Fruit fly (Drosophila melanogaster) whole organism, prepupa: ENCODE results near the gene CG7841.

Experiments
- Blimp-1 ChIP-seq: fragments of 200-800 bp; sonication (Bioruptor generic); optimal IDR thresholded peaks from 3 replicates; lab custom pipeline; 2017; ENCODE audit warnings: missing biosample characterization, missing genetic modification characterization, mild to moderate bottlenecking, moderate library complexity, missing genetic modification reagents
- CG10631 ChIP-seq: fragments of 200-800 bp; sonication (Bioruptor generic); optimal IDR thresholded peaks from 2 replicates; lab custom pipeline; 2016; ENCODE audit warnings: missing biosample characterization, missing genetic modification characterization
- CG10669 ChIP-seq: fragments of 200-800 bp; sonication (Bioruptor generic); optimal IDR thresholded peaks from 3 replicates; lab custom pipeline; 2018; ENCODE audit warnings: missing biosample characterization, mild to moderate bottlenecking, missing genetic modification characterization, moderate library complexity
- CG11294 ChIP-seq: fragments of 200-800 bp; sonication (Bioruptor generic); IDR thresholded peaks from 2 replicates; pipeline ENCODE4 v1.3.6; 2022; ENCODE audit warnings: missing biosample characterization, missing genetic modification characterization
- CG11762 ChIP-seq: fragments of 200-800 bp; sonication (Bioruptor generic); optimal IDR thresholded peaks from 3 replicates; lab custom pipeline; 2016; ENCODE audit warnings: missing biosample characterization, missing genetic modification characterization; ENCODE audit not compliant: insufficient read depth
- CG11902 ChIP-seq: fragments of 200-800 bp; sonication (Bioruptor generic); optimal IDR thresholded peaks from 3 replicates; lab custom pipeline; 2016; ENCODE audit warnings: missing biosample characterization, missing genetic modification characterization
- CG15336 ChIP-seq: fragments of 200-800 bp; sonication (Bioruptor generic); IDR thresholded peaks from 2 replicates; pipeline ENCODE4 v1.3.6; 2022; ENCODE audit warnings: missing biosample characterization, missing genetic modification characterization
- CG3032 ChIP-seq: fragments of 200-800 bp; optimal IDR thresholded peaks from 2 replicates; lab custom pipeline; 2019; ENCODE audit warnings: missing biosample characterization, mild to moderate bottlenecking, missing genetic modification characterization, moderate library complexity
- CG34406 ChIP-seq: fragments of 200-800 bp; sonication (Bioruptor generic); optimal IDR thresholded peaks from 3 replicates; lab custom pipeline; 2016; ENCODE audit warnings: missing biosample characterization, missing genetic modification characterization
- CG3919 ChIP-seq: fragments of 200-800 bp; sonication (Bioruptor generic); optimal IDR thresholded peaks from 3 replicates; lab custom pipeline; 2016; ENCODE audit warnings: missing biosample characterization, missing genetic modification characterization
- CG4318 ChIP-seq: fragments of 200-800 bp; sonication (Bioruptor generic); optimal IDR thresholded peaks from 3 replicates; lab custom pipeline; 2017; ENCODE audit warnings: missing biosample characterization, mild to moderate bottlenecking, missing genetic modification characterization
- CG8319 ChIP-seq: fragments of 200-800 bp; sonication (Bioruptor generic); optimal IDR thresholded peaks from 3 replicates; lab custom pipeline; 2016; ENCODE audit warnings: missing biosample characterization, missing genetic modification characterization
- CG9139 ChIP-seq: fragments of 200-800 bp; sonication (Bioruptor generic); optimal IDR thresholded peaks from 3 replicates; lab custom pipeline; 2017; ENCODE audit warnings: missing biosample characterization, mild to moderate bottlenecking, missing genetic modification characterization
- Eip93F ChIP-seq: fragments of 200-800 bp; sonication (Bioruptor generic); optimal IDR thresholded peaks from 2 replicates; lab custom pipeline; 2016; ENCODE audit warnings: missing biosample characterization, mild to moderate bottlenecking, missing genetic modification characterization
- Ets21C ChIP-seq: fragments of 200-800 bp; sonication (Bioruptor generic); optimal IDR thresholded peaks from 3 replicates; lab custom pipeline; 2016; ENCODE audit warnings: missing biosample characterization, missing genetic modification characterization
- Gug ChIP-seq: fragments of 200-800 bp; sonication (Bioruptor generic); IDR thresholded peaks from 2 replicates; pipeline ENCODE4 v1.3.6; 2022; ENCODE audit warnings: missing biosample characterization, missing genetic modification characterization
- Hr39 ChIP-seq: fragments of 200-800 bp; sonication (Bioruptor generic); optimal IDR thresholded peaks from 2 replicates; lab custom pipeline; 2016; ENCODE audit warnings: missing biosample characterization, missing genetic modification characterization
- Hr4 ChIP-seq: fragments of 200-800 bp; sonication (Bioruptor generic); optimal IDR thresholded peaks from 3 replicates; lab custom pipeline; 2016; ENCODE audit warnings: missing biosample characterization, missing genetic modification characterization
- OdsH ChIP-seq: fragments of 200-800 bp; sonication (Bioruptor generic); optimal IDR thresholded peaks from 3 replicates; lab custom pipeline; 2016; ENCODE audit warnings: missing biosample characterization, missing genetic modification characterization
- Smox ChIP-seq: fragments of 200-800 bp; sonication (Bioruptor generic); optimal IDR thresholded peaks from 3 replicates; lab custom pipeline; 2016; ENCODE audit warnings: missing biosample characterization, missing genetic modification characterization
- Sox102F ChIP-seq: fragments of 200-800 bp; sonication (Bioruptor generic); optimal IDR thresholded peaks from 2 replicates; lab custom pipeline; 2016; ENCODE audit warnings: missing biosample characterization, mild to moderate bottlenecking, missing genetic modification characterization
- Sox14 ChIP-seq: fragments of 200-800 bp; sonication (Bioruptor generic); optimal IDR thresholded peaks from 3 replicates; lab custom pipeline; 2016; ENCODE audit warnings: missing biosample characterization, missing genetic modification characterization
- achi ChIP-seq: fragments of 200-800 bp; sonication (Bioruptor generic); optimal IDR thresholded peaks from 3 replicates; lab custom pipeline; 2016; ENCODE audit warnings: missing biosample characterization, missing genetic modification characterization
- dac ChIP-seq: fragments of 200-800 bp; sonication (Bioruptor generic); optimal IDR thresholded peaks from 2 replicates; lab custom pipeline; 2017; ENCODE audit warnings: missing biosample characterization, mild to moderate bottlenecking, missing genetic modification characterization
- dsx ChIP-seq: fragments of 200-800 bp; optimal IDR thresholded peaks from 3 replicates; lab custom pipeline; 2019; ENCODE audit warnings: missing biosample characterization, mild to moderate bottlenecking, missing genetic modification characterization, moderate library complexity; ENCODE audit not compliant: poor library complexity, severe bottlenecking
- eg ChIP-seq: fragments of 200-800 bp; sonication (Bioruptor generic); IDR thresholded peaks from 3 replicates; pipeline ENCODE4 v1.3.6; 2022; ENCODE audit warnings: missing biosample characterization, missing genetic modification characterization
- esn ChIP-seq: fragments of 200-800 bp; sonication (Bioruptor generic); optimal IDR thresholded peaks from 2 replicates; lab custom pipeline; 2016; ENCODE audit warnings: missing biosample characterization, mild to moderate bottlenecking, missing genetic modification characterization, moderate library complexity
- fd59A ChIP-seq: fragments of 200-800 bp; sonication (Bioruptor generic); optimal IDR thresholded peaks from 2 replicates; lab custom pipeline; 2017; ENCODE audit warnings: missing biosample characterization, mild to moderate bottlenecking, missing genetic modification characterization, missing genetic modification reagents
- fkh ChIP-seq: fragments of 200-800 bp; sonication (Bioruptor generic); optimal IDR thresholded peaks from 3 replicates; lab custom pipeline; 2017; ENCODE audit warnings: missing biosample characterization, mild to moderate bottlenecking, missing genetic modification characterization, moderate library complexity
- lz ChIP-seq: fragments of 200-800 bp; sonication (Bioruptor generic); optimal IDR thresholded peaks from 3 replicates; lab custom pipeline; 2016; ENCODE audit warnings: missing biosample characterization, missing genetic modification characterization
- spab ChIP-seq: fragments of 200-800 bp; sonication (Bioruptor generic); optimal IDR thresholded peaks from 2 replicates; lab custom pipeline; 2017; ENCODE audit warnings: missing biosample characterization, mild to moderate bottlenecking, missing genetic modification characterization, missing genetic modification reagents
- ss ChIP-seq, 2 experiments: fragments of 200-800 bp; sonication (Bioruptor generic); optimal IDR thresholded peaks; 2 replicates in 1 of 2; 3 replicates in 1 of 2; lab custom pipeline; 2017 to 2018; ENCODE audit warnings: mild to moderate bottlenecking in 2 of 2, missing biosample characterization in 2 of 2, missing genetic modification characterization in 2 of 2, moderate library complexity in 1 of 2
- topi ChIP-seq: fragments of 200-800 bp; sonication (Bioruptor generic); optimal IDR thresholded peaks from 3 replicates; lab custom pipeline; 2016; ENCODE audit warnings: missing biosample characterization, missing genetic modification characterization
- vri ChIP-seq: fragments of 200-800 bp; sonication (Bioruptor generic); optimal IDR thresholded peaks from 3 replicates; lab custom pipeline; 2016; ENCODE audit warnings: missing biosample characterization, mild to moderate bottlenecking, missing genetic modification characterization

CG7841 gene

DNA sequence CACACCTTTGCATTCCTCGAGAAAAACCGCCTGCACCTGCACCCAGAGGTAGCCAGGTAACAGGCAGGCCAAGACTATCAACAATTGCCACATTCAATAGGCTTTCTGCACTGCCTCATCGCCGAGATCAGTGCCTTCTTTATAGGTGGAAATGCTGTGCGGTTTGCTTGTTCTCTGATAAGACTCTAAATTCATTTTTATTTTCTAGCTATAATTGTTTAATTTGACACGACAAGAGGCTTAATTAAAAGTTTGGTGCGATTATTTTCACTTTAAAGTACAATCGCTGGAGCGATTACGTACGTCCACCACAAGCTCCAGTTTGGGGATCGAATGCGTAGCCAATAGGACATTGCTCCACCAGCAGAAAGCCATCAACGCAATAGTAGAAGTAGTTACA is 19.4 kb upstream of the CG7841 start, which contains the start of gene CG42729:
CG42729 (minus strand) TSS at position 101 of the 400 bp plus-strand sequence.
- TF ChIP-seq lz (GFP tag; lab: Kevin White, UChicago) (no peak), CG3032 (tag; lab: Kevin White, UChicago) (no peak), OdsH (GFP tag; lab: Kevin White, UChicago) (no peak), Ets21C (GFP tag; lab: Kevin White, UChicago) (no peak), Sox102F (GFP tag; lab: Kevin White, UChicago) (no peak), CG34406 (no peak), spab (GFP tag; lab: Kevin White, UChicago) (no peak), Smox (GFP tag; lab: Kevin White, UChicago) (no peak), CG4318 (GFP tag; lab: Kevin White, UChicago) (no peak), Blimp-1 (GFP tag; lab: Kevin White, UChicago) (no peak), ss (GFP tag; optimal IDR thresholded peaks at IDR 0.05; lab: Kevin White, UChicago) (no peak), eg (GFP tag; lab: Robert Waterston, UW) (no peak), CG8319 (GFP tag; lab: Kevin White, UChicago) (no peak), CG10631 (GFP tag; lab: Kevin White, UChicago) (no peak), Gug (GFP tag; lab: Robert Waterston, UW) (no peak), dsx (no peak), CG15336 (GFP tag; lab: Robert Waterston, UW) (no peak)

DNA sequence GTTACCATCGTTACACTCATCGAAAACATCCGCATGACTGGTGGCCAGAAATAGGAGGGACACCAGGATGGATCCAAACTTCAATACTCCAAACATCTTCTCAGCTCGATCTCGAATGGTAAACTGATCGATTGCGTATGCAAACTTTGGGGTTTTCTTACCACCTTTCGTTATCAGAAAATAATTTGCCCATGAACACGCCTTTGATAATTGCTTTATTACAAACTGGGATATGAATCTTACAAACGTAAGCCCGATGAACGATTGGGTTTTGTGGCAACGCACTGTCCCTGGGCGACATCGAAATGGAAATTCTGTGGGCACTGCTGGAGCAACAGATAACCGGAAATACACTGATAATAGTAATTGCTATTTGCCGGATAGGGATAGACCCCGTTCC is 18.7 kb upstream of the CG7841 start, which contains the start of gene CG33985:
CG33985 (minus strand) TSS at position 101 of the 400 bp plus-strand sequence.
- TF ChIP-seq eg (GFP tag; lab: Robert Waterston, UW): no peak
- TF ChIP-seq Gug (GFP tag; lab: Robert Waterston, UW): no peak
- no peak for TF ChIP-seq CG9139
- no peak for TF ChIP-seq Sox102F (GFP tag; lab: Kevin White, UChicago)
- no peak for TF ChIP-seq CG3919
- TF ChIP-seq CG8319 (GFP tag; lab: Kevin White, UChicago): no peak
- TF ChIP-seq Hr39 (GFP tag; lab: Kevin White, UChicago): no peak
- TF ChIP-seq CG15336 (GFP tag; lab: Robert Waterston, UW): no peak
- no peak for TF ChIP-seq fd59A (GFP tag; lab: Kevin White, UChicago)

DNA sequence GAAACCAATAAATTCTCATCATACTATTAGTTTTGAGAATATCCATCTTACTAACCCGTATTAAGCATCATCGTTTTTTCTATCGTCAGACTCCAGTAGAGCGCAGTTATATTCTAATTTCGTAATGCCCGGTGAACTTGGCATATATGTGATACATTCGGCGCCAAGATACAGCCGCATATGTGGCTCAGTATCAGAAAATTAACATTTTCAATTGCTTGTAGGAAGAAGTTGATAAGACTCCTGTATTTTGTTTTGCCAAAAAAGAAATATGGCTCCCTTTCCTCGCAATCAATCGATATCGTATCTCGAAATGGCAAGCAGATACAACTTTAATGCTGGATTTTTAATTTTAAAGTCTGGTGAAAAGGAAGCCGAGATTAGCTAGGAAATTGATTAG is 17.1 kb upstream of the CG7841 start, which contains the start of gene CG33986:
CG33986 (minus strand) TSS at position 101 of the 400 bp plus-strand sequence.
- TF ChIP-seq Blimp-1 (GFP tag; lab: Kevin White, UChicago): no peak
- no peak for TF ChIP-seq achi (GFP tag; lab: Kevin White, UChicago)
- TF ChIP-seq lz (GFP tag; lab: Kevin White, UChicago): no peak
- TF ChIP-seq Hr4 (GFP tag; lab: Kevin White, UChicago): no peak
- TF ChIP-seq CG10631 (GFP tag; lab: Kevin White, UChicago): no peak
- TF ChIP-seq dac: no peak
- no peak for TF ChIP-seq CG10669 (GFP tag; lab: Kevin White, UChicago)

dm6 chr3L:15523806-15524346 is 15.8 kb upstream of the CG7841 start, which contains the start of gene CG7945:
Gene CG7945, minus strand, starts transcription at chr3L:15524137.
- TF ChIP-seq CG3919: no peak
- peak; percentile 24 for TF ChIP-seq vri (GFP tag; lab: Kevin White, UChicago)
- peak; percentile 7 for TF ChIP-seq Eip93F (GFP tag; lab: Kevin White, UChicago)
- peak; percentile 3 for TF ChIP-seq fkh (GFP tag; lab: Kevin White, UChicago)

DNA sequence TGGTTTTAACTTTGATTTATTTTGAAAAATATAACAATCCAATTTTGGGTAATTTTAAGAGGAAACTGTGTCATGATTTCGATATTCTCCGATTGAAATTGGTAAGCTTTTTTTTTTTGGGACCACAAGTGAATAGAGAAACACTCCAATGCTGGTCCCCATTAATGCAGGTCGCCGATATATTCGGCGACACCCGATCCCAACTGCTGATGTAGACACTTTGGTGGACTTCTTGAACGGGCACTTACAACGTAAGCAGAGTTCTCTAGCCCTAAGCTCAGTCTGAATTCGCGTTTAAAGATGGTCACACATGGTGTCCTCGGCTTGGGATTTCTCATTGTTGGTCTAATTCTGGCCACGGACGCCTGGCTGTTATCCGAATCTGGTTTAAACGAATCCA is 12.3 kb upstream of the CG7841 start, which contains the start of gene yellow-k:
yellow-k (plus strand) TSS at position 301 of the 400 bp plus-strand sequence.
- TF ChIP-seq spab (GFP tag; lab: Kevin White, UChicago) (no peak), Sox14 (GFP tag; lab: Kevin White, UChicago) (no peak), CG4318 (GFP tag; lab: Kevin White, UChicago) (no peak), lz (GFP tag; lab: Kevin White, UChicago) (no peak), CG11762 (GFP tag; lab: Kevin White, UChicago) (no peak), topi (no peak), esn (no peak), CG11902 (no peak), OdsH (GFP tag; lab: Kevin White, UChicago) (no peak), CG11294 (GFP tag; lab: Robert Waterston, UW) (no peak)
